Worm (Caenorhabditis elegans) whole organism, late embryonic: ENCODE measurements around the gene fipr-15.
A peak's percentile ranks its signal among the peaks of the same experiment; 100 is the strongest.

ENCODE experiments used
- C38D4.7 ChIP-seq: fragments of 200-800 bp; sonication (Bioruptor generic); optimal IDR thresholded peaks from 2 replicates; lab custom pipeline; 2018; ENCODE audit warnings: mild to moderate bottlenecking, missing genetic modification characterization, moderate library complexity, missing compliant biosample characterization
- K02D7.2 ChIP-seq: sonication (generic microtip); optimal IDR thresholded peaks from 2 replicates; lab custom pipeline; 2017; ENCODE audit warnings: mild to moderate bottlenecking, missing genetic modification characterization, missing compliant biosample characterization
- K09A11.1 ChIP-seq: sonication (generic microtip); optimal IDR thresholded peaks from 2 replicates; lab custom pipeline; 2017; ENCODE audit warnings: antibody characterized with exemption, mild to moderate bottlenecking, missing genetic modification characterization, missing compliant biosample characterization; ENCODE audit not compliant: insufficient read depth
- ahr-1 ChIP-seq: sonication (generic microtip); optimal IDR thresholded peaks from 2 replicates; lab custom pipeline; 2016; ENCODE audit warnings: missing genetic modification characterization, missing compliant biosample characterization
- ceh-14 ChIP-seq: sonication (generic microtip); optimal IDR thresholded peaks from 2 replicates; lab custom pipeline; 2016; ENCODE audit warnings: missing genotype, missing genetic modification characterization, missing compliant biosample characterization
- ceh-19 ChIP-seq: fragments of 200-800 bp; sonication (Bioruptor generic); optimal IDR thresholded peaks from 2 replicates; lab custom pipeline; 2018; ENCODE audit warnings: mild to moderate bottlenecking, missing genetic modification characterization, missing compliant biosample characterization
- ceh-22 ChIP-seq: sonication (generic microtip); optimal IDR thresholded peaks from 2 replicates; lab custom pipeline; 2017; ENCODE audit warnings: missing biosample characterization, missing genetic modification characterization
- ceh-45 ChIP-seq: fragments of 200-800 bp; sonication (Bioruptor generic); IDR thresholded peaks from 2 replicates; pipeline ENCODE4 v1.3.6; 2022; ENCODE audit warnings: missing genetic modification reagents, missing genetic modification characterization, missing compliant biosample characterization
- elt-4 ChIP-seq: sonication (generic microtip); optimal IDR thresholded peaks from 2 replicates; lab custom pipeline; 2016; ENCODE audit warnings: missing genetic modification characterization, missing compliant biosample characterization
- fkh-10 ChIP-seq: fragments of 150-350 bp; optimal IDR thresholded peaks from 2 replicates; lab custom pipeline; 2014; ENCODE audit warnings: missing biosample characterization, missing genetic modification reagents, missing genetic modification characterization
- gmeb-2 ChIP-seq: sonication (generic microtip); optimal IDR thresholded peaks from 2 replicates; lab custom pipeline; 2016; ENCODE audit warnings: missing genetic modification characterization, inconsistent platforms, missing compliant biosample characterization
- hlh-15 ChIP-seq: sonication (generic microtip); optimal IDR thresholded peaks from 2 replicates; lab custom pipeline; 2016; ENCODE audit warnings: missing genetic modification characterization, missing compliant biosample characterization
- hlh-30 ChIP-seq: sonication (generic microtip); optimal IDR thresholded peaks from 2 replicates; lab custom pipeline; 2017; ENCODE audit warnings: antibody characterized with exemption, missing genetic modification characterization, missing compliant biosample characterization; ENCODE audit not compliant: insufficient read depth
- hlh-6 ChIP-seq: sonication (generic microtip); optimal IDR thresholded peaks from 2 replicates; lab custom pipeline; 2016; ENCODE audit warnings: missing genotype, missing genetic modification characterization, missing compliant biosample characterization
- hlh-8 ChIP-seq: sonication (generic microtip); optimal IDR thresholded peaks from 2 replicates; lab custom pipeline; 2016; ENCODE audit warnings: missing genotype, missing genetic modification characterization, missing compliant biosample characterization
- lim-6 ChIP-seq: sonication (generic microtip); optimal IDR thresholded peaks from 2 replicates; lab custom pipeline; 2016; ENCODE audit warnings: missing genetic modification characterization, missing compliant biosample characterization
- lin-11 ChIP-seq: fragments of 200-800 bp; sonication (Bioruptor generic); optimal IDR thresholded peaks from 2 replicates; lab custom pipeline; 2018; ENCODE audit warnings: mild to moderate bottlenecking, missing genetic modification characterization, missing compliant biosample characterization
- madf-2 ChIP-seq: sonication (generic microtip); optimal IDR thresholded peaks from 2 replicates; lab custom pipeline; 2017; ENCODE audit warnings: missing genetic modification characterization, missing compliant biosample characterization
- nfya-1 ChIP-seq: sonication (generic microtip); optimal IDR thresholded peaks from 2 replicates; lab custom pipeline; 2017; ENCODE audit warnings: missing genetic modification characterization, mild to moderate bottlenecking, missing compliant biosample characterization, antibody characterized with exemption, moderate library complexity
- npax-4 ChIP-seq: sonication (generic microtip); optimal IDR thresholded peaks from 2 replicates; lab custom pipeline; 2016; ENCODE audit warnings: missing genetic modification characterization, missing compliant biosample characterization
- pax-1 ChIP-seq: fragments of 150-350 bp; optimal IDR thresholded peaks from 2 replicates; lab custom pipeline; 2014; ENCODE audit warnings: missing biosample characterization, missing genetic modification characterization
- pha-2 ChIP-seq: sonication (generic microtip); optimal IDR thresholded peaks from 2 replicates; lab custom pipeline; 2017; ENCODE audit warnings: mild to moderate bottlenecking, missing genetic modification characterization, missing compliant biosample characterization
- pqm-1 ChIP-seq: sonication (generic microtip); optimal IDR thresholded peaks from 2 replicates; lab custom pipeline; 2016; ENCODE audit warnings: missing genetic modification characterization, missing compliant biosample characterization
- rnt-1 ChIP-seq: sonication (generic microtip); optimal IDR thresholded peaks from 2 replicates; lab custom pipeline; 2016; ENCODE audit warnings: missing genetic modification characterization, missing compliant biosample characterization
- syd-9 ChIP-seq: sonication (generic microtip); optimal IDR thresholded peaks from 2 replicates; lab custom pipeline; 2016; ENCODE audit warnings: mild to moderate bottlenecking, missing genetic modification characterization, moderate library complexity, missing compliant biosample characterization
- ttx-3 ChIP-seq: sonication (generic microtip); optimal IDR thresholded peaks from 2 replicates; lab custom pipeline; 2016; ENCODE audit warnings: missing genetic modification reagents, missing genetic modification characterization, missing compliant biosample characterization
- unc-3 ChIP-seq, 2 experiments: fragments of 200-800 bp in 1 of 2; sonication (Bioruptor generic) in 1 of 2; sonication (generic microtip) in 1 of 2; conservative IDR thresholded peaks in 1 of 2; optimal IDR thresholded peaks in 1 of 2; 2 replicates each; pipeline versions ENCODE4 v1.3.6 to Lab custom; 2016 to 2022; ENCODE audit warnings: missing compliant biosample characterization in 2 of 2, missing genetic modification characterization in 2 of 2, missing genetic modification reagents in 1 of 2
- unc-42 ChIP-seq: sonication (generic microtip); optimal IDR thresholded peaks from 2 replicates; lab custom pipeline; 2016; ENCODE audit warnings: missing genotype, missing genetic modification characterization, missing compliant biosample characterization
- unc-86 ChIP-seq: sonication (generic microtip); optimal IDR thresholded peaks from 2 replicates; lab custom pipeline; 2016; ENCODE audit warnings: missing genetic modification characterization, missing compliant biosample characterization

Gene fipr-15

DNA sequence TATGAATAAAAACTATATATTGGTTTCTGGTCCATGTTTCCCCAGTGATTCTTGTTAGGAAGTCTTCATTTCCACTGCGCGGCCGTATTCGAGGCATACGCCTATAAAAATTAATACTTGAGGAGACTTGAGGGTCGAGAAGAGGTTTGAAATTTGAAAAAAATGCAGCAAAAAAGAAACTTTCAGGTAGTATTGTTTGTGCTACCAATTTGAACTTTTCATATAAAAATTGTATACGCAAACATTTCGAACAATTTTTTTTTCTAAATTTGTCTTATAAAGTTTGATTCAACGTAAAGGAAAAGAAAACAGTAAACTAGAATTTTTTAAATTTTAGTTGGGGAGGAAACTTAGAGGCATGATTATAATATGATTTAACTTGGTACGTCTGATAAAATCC is 28.5 kb upstream of the fipr-15 start, which contains the start of gene T11G6.4:
Gene T11G6.4 (minus strand): TSS at position 101 of the 400 bp plus-strand sequence.
- no peak for TF ChIP-seq fkh-10 (GFP tag; lab: Kevin White, UChicago)
- TF ChIP-seq K02D7.2 (tag; lab: Kevin White, UChicago): no peak
- no peak for TF ChIP-seq ceh-14 (tag; lab: Kevin White, UChicago)
- no peak for TF ChIP-seq ceh-45 (GFP tag; lab: Robert Waterston, UW)
- no peak for TF ChIP-seq unc-3 (GFP tag; conservative IDR thresholded peaks at IDR 0.05; lab: Robert Waterston, UW)
- no peak for TF ChIP-seq unc-3 (tag; optimal IDR thresholded peaks at IDR 0.05; lab: Kevin White, UChicago)
- no peak for TF ChIP-seq hlh-30 (tag; lab: Kevin White, UChicago)
- TF ChIP-seq ahr-1: no peak
- TF ChIP-seq, all 69 proteins: peak for 0

DNA sequence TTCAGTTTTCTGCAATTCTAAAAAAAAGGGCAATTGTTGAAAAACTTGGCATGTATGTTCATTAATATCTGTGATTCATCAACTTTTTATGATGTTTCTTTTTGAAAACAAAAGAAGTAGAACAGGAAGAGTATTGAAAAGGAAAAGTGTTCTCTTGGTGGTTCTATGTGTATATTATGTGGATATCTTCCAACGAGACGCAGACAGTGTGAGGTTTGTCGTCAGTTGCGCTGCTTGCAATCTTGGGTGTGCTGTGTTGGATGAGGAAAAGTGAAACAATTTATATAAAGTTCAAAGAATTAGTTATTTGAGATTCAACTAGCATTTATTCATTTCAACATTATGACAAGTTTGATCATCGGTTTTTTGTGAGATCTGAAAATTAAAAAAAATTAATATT is 28.0 kb upstream of the fipr-15 start:
- no peak for TF ChIP-seq hlh-30 (tag; lab: Kevin White, UChicago)
- no peak for TF ChIP-seq syd-9 (tag; lab: Kevin White, UChicago)
- TF ChIP-seq, all 69 proteins: peak for 0

DNA sequence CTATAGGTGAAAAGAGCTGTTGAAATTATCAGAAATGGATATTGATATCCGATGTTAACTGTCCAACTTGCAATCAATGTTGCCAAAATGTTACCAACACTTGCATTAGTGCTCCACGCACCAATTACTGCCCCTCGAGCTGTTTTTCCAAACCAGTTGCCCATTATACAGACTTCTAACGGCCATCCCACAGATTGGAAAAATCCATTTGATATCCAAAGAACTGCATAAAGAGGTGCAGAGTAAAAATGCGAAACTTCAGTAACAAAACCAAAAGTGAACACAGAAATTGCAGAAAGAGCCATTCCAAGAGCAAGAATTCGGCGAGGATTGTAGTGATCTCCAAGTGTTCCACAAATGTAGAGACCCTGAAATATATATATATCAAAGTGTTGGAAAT is 26.3 kb upstream of the fipr-15 start:
- no peak for TF ChIP-seq rnt-1 (tag; lab: Kevin White, UChicago)

DNA sequence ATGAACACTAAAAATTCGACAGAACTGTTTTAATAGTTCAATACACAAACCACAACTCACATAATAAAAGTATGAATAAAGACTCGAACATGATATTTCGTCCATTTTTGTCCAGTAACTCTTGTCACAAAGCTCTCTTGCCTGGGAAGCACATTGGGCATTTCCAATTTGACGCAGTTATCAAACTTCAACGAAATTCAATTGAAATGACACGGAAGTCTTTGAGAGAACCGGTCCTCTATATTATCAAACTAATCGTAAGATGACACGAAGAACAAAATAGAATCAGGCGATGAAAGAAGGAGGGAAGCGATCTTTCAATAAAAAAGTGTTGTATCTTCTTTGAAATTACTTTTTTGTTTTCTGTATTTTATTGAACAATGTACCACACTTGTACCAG is 25.3 kb upstream of the fipr-15 start, which contains the start of gene T11G6.3:
Gene T11G6.3 (minus strand): TSS at position 189 of the 400 bp plus-strand sequence.
- no peak for TF ChIP-seq lim-6 (tag; lab: Kevin White, UChicago)
- TF ChIP-seq unc-42 (tag; lab: Kevin White, UChicago): no peak
- no peak for TF ChIP-seq ceh-22 (tag; lab: Kevin White, UChicago)
- no peak for TF ChIP-seq ceh-19 (GFP tag; lab: Kevin White, UChicago)
- no peak for TF ChIP-seq elt-4 (tag; lab: Kevin White, UChicago)
- TF ChIP-seq pqm-1 (tag; lab: Kevin White, UChicago): no peak
- no peak for TF ChIP-seq madf-2 (tag; lab: Kevin White, UChicago)
- TF ChIP-seq ahr-1: no peak
- no peak for TF ChIP-seq lin-11 (tag; lab: Kevin White, UChicago)
- no peak for TF ChIP-seq pha-2 (tag; lab: Kevin White, UChicago)
- TF ChIP-seq C38D4.7 (GFP tag; lab: Kevin White, UChicago): no peak
- no peak for TF ChIP-seq unc-86
- TF ChIP-seq hlh-8: no peak
- no peak for TF ChIP-seq npax-4

DNA sequence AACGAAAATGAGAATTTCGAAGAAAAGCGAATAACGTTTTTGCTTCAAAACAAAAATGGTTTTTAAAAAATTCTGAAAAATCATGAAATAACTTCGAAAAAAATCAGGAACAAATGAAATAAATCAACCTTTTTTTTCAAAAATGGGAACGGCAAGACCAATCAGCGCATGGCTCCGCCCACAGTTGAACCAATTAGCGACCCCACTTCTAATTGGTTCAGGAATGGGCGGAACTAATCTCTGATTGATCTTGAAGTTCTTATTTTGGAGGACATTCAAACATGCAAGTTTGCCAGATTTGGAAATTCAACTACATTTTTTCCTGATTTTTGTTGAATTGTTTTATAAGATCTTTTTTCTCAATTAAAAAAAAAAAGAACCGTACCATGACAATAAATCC is 24.4 kb upstream of the fipr-15 start:
- TF ChIP-seq hlh-15 (tag; lab: Kevin White, UChicago) (no peak), hlh-6 (tag; lab: Kevin White, UChicago) (no peak), K09A11.1 (no peak), nfya-1 (tag; lab: Kevin White, UChicago) (peak; percentile 30), ttx-3 (tag; lab: Kevin White, UChicago) (no peak), pax-1 (tag; lab: Kevin White, UChicago) (no peak)

DNA sequence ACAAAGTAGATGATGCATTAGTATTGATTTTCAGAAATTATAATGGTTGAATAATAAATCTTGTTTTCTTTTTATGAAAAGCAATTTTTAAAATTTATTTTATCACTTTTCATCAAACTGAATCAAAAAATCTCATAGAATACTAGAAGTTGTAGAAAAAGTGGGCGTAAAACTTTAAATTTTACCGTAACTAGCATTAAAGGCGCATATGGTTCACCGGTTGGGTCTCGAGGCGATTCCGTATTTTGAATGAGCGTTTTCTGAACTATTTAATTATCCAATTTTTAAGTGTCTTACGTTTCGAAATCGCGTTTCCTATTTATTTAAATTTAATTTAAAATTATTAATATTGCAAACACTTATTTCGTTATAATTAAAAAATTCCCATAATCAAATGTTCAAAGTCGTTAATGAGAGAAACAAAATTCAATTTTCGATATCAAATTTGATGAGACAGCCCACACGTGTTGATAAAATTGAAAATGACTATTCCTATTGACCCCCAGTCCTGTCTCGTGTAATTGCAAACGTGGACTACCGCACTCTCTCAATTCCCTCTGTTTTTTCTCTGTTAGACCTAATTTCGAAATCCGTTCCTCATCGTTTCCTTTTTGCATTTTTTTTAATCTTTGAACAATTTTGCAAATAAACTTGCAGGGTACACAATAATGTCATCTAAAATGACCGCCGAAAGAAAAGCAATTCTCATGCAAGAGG is 21.9 kb upstream of the fipr-15 start, which contains the start of the genes T11G6.2 and hars-1:
Gene T11G6.2 (minus strand): TSS at position 197 of the 717 bp plus-strand sequence.
Gene hars-1 (plus strand): TSS at position 658 of the 717 bp plus-strand sequence.
- TF ChIP-seq unc-42 (tag; lab: Kevin White, UChicago): peak; percentile 6
- no peak for TF ChIP-seq gmeb-2
